Worm (Caenorhabditis elegans) whole organism, L2 larva: ENCODE data around the gene atl-1.

Source experiments
- aly-2 ChIP-seq: fragments of 150-350 bp; optimal IDR thresholded peaks from 2 replicates; lab custom pipeline; 2014; ENCODE audit warnings: missing biosample characterization, missing genetic modification characterization
- ceh-16 ChIP-seq: fragments of 150-350 bp; optimal IDR thresholded peaks from 2 replicates; lab custom pipeline; 2014; ENCODE audit warnings: missing biosample characterization, missing genetic modification characterization
- egl-27 ChIP-seq: sonication (generic microtip); optimal IDR thresholded peaks from 3 replicates; lab custom pipeline; 2017; ENCODE audit warnings: missing biosample characterization, missing genetic modification reagents, missing genetic modification characterization
- mab-5 ChIP-seq: fragments of 150-350 bp; optimal IDR thresholded peaks from 2 replicates; lab custom pipeline; 2014; ENCODE audit warnings: missing biosample characterization, missing genetic modification characterization
- ztf-4 ChIP-seq: fragments of 150-350 bp; optimal IDR thresholded peaks from 2 replicates; lab custom pipeline; 2014; ENCODE audit warnings: missing biosample characterization, missing genetic modification characterization

DNA sequence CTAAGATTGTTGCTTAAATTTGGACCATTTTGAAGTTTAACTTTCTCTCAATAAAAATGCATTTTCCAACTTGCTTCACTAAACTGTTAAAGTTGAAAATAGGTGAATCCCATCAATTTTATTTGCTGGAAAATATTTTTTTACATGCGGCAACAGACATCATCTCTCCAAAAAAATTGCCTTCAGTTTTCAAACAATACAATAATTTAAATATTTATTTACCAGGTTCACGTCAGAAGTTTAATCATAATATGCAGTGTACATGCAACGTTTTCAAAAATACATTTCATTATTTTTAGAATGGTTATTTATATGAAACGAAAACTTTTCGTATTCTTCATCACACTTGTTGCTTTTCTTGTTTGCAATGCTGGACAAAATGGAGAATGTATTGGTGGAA lies 14.5 kb downstream of the atl-1 start, which contains the start of gene T06E4.5:
- no peak for TF ChIP-seq aly-2
- no peak for TF ChIP-seq ceh-16 (tag; lab: Kevin White, UChicago)
- no peak for TF ChIP-seq ztf-4
- TF ChIP-seq mab-5, result no peak
- TF ChIP-seq egl-27 (tag; lab: Kevin White, UChicago), result no peak
